Worm (Caenorhabditis elegans): Measurements from ENCODE around the gene Y69A2AR.31.

The Y69A2AR.31 gene

ce11 chrIV:2658733-2659132 lies 5.1 kb downstream of the Y69A2AR.31 start (continued):
- TF ChIP-seq ztf-11 (tag; optimal IDR thresholded peaks at IDR 0.05), result no peak
- peak; percentile 4 for TF ChIP-seq nhr-111 (GFP tag; optimal IDR thresholded peaks at IDR 0.05)
- TF ChIP-seq daf-16 (GFP tag; optimal IDR thresholded peaks at IDR 0.05), result peak in 1 of 2 experiments; percentile 51
- TF ChIP-seq daf-16 (tag; optimal IDR thresholded peaks at IDR 0.05), result no peak
- TF ChIP-seq gei-8 (GFP tag; optimal IDR thresholded peaks at IDR 0.05), result peak; percentile 18
- no peak for TF ChIP-seq ceh-20 (GFP tag; IDR thresholded peaks at IDR 0.05)
- 0 out of 2 replicates have a peak, but pooled peaks have one; percentile 21 for TF ChIP-seq D1046.2 (GFP tag; IDR thresholded peaks at IDR 0.05)
- TF ChIP-seq dmd-9 (GFP tag; IDR thresholded peaks at IDR 0.05), result no peak
- TF ChIP-seq hmg-1.1 (GFP tag; IDR thresholded peaks at IDR 0.05), result no peak
- no peak for TF ChIP-seq nhr-28 (tag; optimal IDR thresholded peaks at IDR 0.05)
- no peak for TF ChIP-seq sdz-12 (GFP tag; optimal IDR thresholded peaks at IDR 0.05)
- TF ChIP-seq ctbp-1 (GFP tag; IDR thresholded peaks at IDR 0.05), result no peak
- no peak for TF ChIP-seq mdl-1 (tag; optimal IDR thresholded peaks at IDR 0.05)
- no peak for TF ChIP-seq aly-2 (tag; optimal IDR thresholded peaks at IDR 0.05)
- TF ChIP-seq T20F7.1 (GFP tag; optimal IDR thresholded peaks at IDR 0.05), result no peak
- TF ChIP-seq ceh-82 (tag; optimal IDR thresholded peaks at IDR 0.05), result no peak
- TF ChIP-seq lin-15B (tag; optimal IDR thresholded peaks at IDR 0.05), result no peak
- TF ChIP-seq F26F4.8 (GFP tag; conservative IDR thresholded peaks at IDR 0.05), result 0 out of 2 replicates have a peak, but pooled peaks have one; percentile 53
- no peak for TF ChIP-seq madf-9 (GFP tag; conservative IDR thresholded peaks at IDR 0.05)
- TF ChIP-seq unc-130 (GFP tag; optimal IDR thresholded peaks at IDR 0.05), result peak; percentile 13
- no peak for TF ChIP-seq zag-1 (tag; optimal IDR thresholded peaks at IDR 0.05)
- TF ChIP-seq zfp-2 (tag; optimal IDR thresholded peaks at IDR 0.05), result no peak
- no peak for TF ChIP-seq ces-1 (GFP tag; optimal IDR thresholded peaks at IDR 0.05)
- TF ChIP-seq mep-1 (tag; optimal IDR thresholded peaks at IDR 0.05), result no peak
- TF ChIP-seq cey-2 (tag; optimal IDR thresholded peaks at IDR 0.05; ENCODE audit: borderline replicate concordance, insufficient read depth), result no peak
- no peak for TF ChIP-seq ceh-28 (tag; optimal IDR thresholded peaks at IDR 0.05)
- no peak for TF ChIP-seq lin-29 (GFP tag; IDR thresholded peaks at IDR 0.05)
- peak; percentile 47 for TF ChIP-seq spr-3 (GFP tag; optimal IDR thresholded peaks at IDR 0.05)
- no peak for TF ChIP-seq nhr-6 (tag; optimal IDR thresholded peaks at IDR 0.05)
- TF ChIP-seq madf-5 (GFP tag; IDR thresholded peaks at IDR 0.05), result peak in 1 of 2 experiments; percentile 53; a peak in 1 of 4 replicates
- no peak; the same call in 1 of the 2 replicates for TF ChIP-seq daf-19 (GFP tag; conservative IDR thresholded peaks at IDR 0.05)
- no peak for TF ChIP-seq arid-1 (GFP tag; conservative IDR thresholded peaks at IDR 0.05)
- no peak for TF ChIP-seq pqm-1 (tag; optimal IDR thresholded peaks at IDR 0.05)
- no peak for TF ChIP-seq nhr-237 (tag; optimal IDR thresholded peaks at IDR 0.05)
- TF ChIP-seq F49E8.2 (tag; optimal IDR thresholded peaks at IDR 0.05; ENCODE audit: borderline replicate concordance), result no peak
- no peak for TF ChIP-seq aha-1 (tag)
- peak; percentile 72; the same call in 1 of the 2 replicates for TF ChIP-seq pha-4 (GFP tag; IDR thresholded peaks at IDR 0.05)
- TF ChIP-seq pha-4 (tag; optimal IDR thresholded peaks at IDR 0.05), result no peak
- TF ChIP-seq egl-43 (GFP tag; IDR thresholded peaks at IDR 0.05), result no peak
- TF ChIP-seq F10B5.3 (tag; optimal IDR thresholded peaks at IDR 0.05), result no peak
- TF ChIP-seq attf-4 (tag; optimal IDR thresholded peaks at IDR 0.05), result no peak
- TF ChIP-seq F44E2.7 (GFP tag; IDR thresholded peaks at IDR 0.05), result 0 out of 2 replicates have a peak, but pooled peaks have one; percentile 17
- no peak for TF ChIP-seq nhr-10 (tag; optimal IDR thresholded peaks at IDR 0.05)
- TF ChIP-seq nhr-77 (tag; optimal IDR thresholded peaks at IDR 0.05), result no peak
- no peak for TF ChIP-seq ZK546.5 (tag; optimal IDR thresholded peaks at IDR 0.05)
- no peak for TF ChIP-seq lin-39 (tag; optimal IDR thresholded peaks at IDR 0.05)
- TF ChIP-seq Y75B8A.6 (GFP tag; IDR thresholded peaks at IDR 0.05), result no peak
- no peak for TF ChIP-seq saeg-2 (GFP tag; IDR thresholded peaks at IDR 0.05)
- 0 out of 2 replicates have a peak, but pooled peaks have one; percentile 61 for TF ChIP-seq zfp-3 (GFP tag; conservative IDR thresholded peaks at IDR 0.05)
- no peak for TF ChIP-seq fkh-10 (GFP tag; optimal IDR thresholded peaks at IDR 0.05)
- no peak for TF ChIP-seq tag-97 (GFP tag; IDR thresholded peaks at IDR 0.05)
- TF ChIP-seq ama-1 (optimal IDR thresholded peaks at IDR 0.05), result no peak
- no peak for TF ChIP-seq mxl-3 (GFP tag; optimal IDR thresholded peaks at IDR 0.05)

Data from whole organism, L4 larva.